Worm (Caenorhabditis elegans) whole organism, midembryonic: ENCODE measurements around the gene uncp-18.
A peak's percentile ranks its signal among the peaks of the same experiment; 100 is the strongest.

Source experiments
- cog-1 ChIP-seq: sonication (generic microtip); optimal IDR thresholded peaks from 2 replicates; lab custom pipeline; 2016; ENCODE audit warnings: missing genetic modification characterization, missing compliant biosample characterization
- flt-1 ChIP-seq: fragments of 200-800 bp; sonication (Bioruptor generic); IDR thresholded peaks from 2 replicates; pipeline ENCODE4 v1.3.6; 2022; ENCODE audit warnings: missing genetic modification characterization, missing compliant biosample characterization
- med-1 ChIP-seq: sonication (generic microtip); optimal IDR thresholded peaks from 2 replicates; lab custom pipeline; 2017; ENCODE audit warnings: missing genetic modification characterization, mild to moderate bottlenecking, missing compliant biosample characterization, antibody characterized with exemption, missing genetic modification reagents; ENCODE audit not compliant: insufficient read depth
- tab-1 ChIP-seq: fragments of 200-800 bp; sonication (Bioruptor generic); IDR thresholded peaks from 2 replicates; pipeline ENCODE4 v1.3.6; 2022; ENCODE audit warnings: missing genetic modification characterization, missing compliant biosample characterization

DNA sequence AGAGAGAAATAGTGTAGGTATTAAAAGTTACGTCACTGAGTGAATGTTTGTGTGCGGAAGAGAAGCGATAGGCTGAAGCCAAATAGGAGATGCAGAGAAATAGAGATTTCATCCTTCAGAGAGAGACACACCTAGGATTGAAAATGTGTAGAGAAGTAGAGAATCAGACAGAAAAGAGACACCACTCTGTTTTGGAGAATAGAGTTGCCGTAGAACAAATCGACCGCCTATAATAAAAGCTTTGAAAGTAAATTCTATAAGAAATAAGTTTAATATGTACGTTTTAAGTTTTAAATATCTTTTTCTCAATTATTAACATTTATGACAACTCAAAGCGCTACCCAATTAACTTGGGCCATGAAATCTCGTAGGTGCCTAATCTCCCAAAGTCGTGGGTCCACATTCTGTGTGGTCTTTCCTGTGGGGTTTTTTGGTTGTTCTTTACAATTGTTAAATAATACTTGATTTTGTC, 20.1 kb downstream of the uncp-18 start, which contains the start of gene T07A9.12:
- TF ChIP-seq tab-1 (GFP tag; lab: Robert Waterston, UW) (no peak), flt-1 (GFP tag; lab: Robert Waterston, UW) (0 out of 2 replicates have a peak, but pooled peaks have one; percentile 39), med-1 (GFP tag; lab: Kevin White, UChicago) (no peak), cog-1 (tag; lab: Kevin White, UChicago) (peak; percentile 77)
